Worm (Caenorhabditis elegans): ENCODE results near the gene C28D4.8.
"Not testable (repeated sequence)": the region's sequence is repeated elsewhere in the genome, so short reads cannot be mapped to it uniquely, and the experiment has no call there.

The C28D4.8 gene

DNA sequence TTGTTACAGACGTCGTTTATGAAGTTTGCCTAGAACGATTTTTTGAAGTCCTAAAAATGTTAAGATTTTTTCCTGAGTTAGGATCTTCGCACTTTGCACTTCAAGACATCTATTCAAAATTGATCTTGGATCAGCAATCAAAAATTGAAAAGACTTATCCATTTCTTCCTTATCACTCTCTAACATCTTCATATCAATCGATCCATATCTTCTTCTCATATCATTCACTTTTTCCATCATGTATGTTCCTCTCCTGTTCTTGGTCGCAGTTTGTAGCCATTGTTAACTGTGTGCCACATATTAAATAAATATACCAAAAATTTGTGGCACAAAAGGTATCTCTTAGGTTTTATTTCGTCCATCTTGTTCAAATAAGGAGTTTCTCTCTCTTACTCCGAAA, 7.5 kb upstream of the C28D4.8 start:
- TF ChIP-seq klf-2 (GFP tag; conservative IDR thresholded peaks at IDR 0.05) = no peak

DNA sequence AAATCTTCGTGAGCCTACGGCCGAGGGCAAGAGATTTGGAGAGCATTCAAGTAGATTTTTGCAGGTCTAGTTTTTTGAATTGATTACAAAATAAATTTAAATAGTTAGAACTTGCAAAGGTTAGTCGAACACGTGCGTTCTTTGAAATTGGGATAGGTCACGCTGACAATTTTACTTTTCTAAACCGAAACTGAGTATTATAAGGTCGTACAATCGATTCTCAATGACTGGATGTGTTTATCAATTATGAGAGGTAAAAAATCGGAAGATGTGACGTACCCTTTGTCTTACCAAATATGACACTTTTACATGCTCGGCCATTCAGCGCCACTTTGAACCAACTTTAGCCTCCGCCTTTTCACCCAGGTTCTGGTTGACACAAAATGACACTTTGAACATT, 1.5 kb downstream of the C28D4.8 start, which contains the start of gene C28D4.5:
Gene C28D4.5 (minus strand): TSS at position 101 of the 400 bp plus-strand sequence.
- TF ChIP-seq cog-1 (tag; optimal IDR thresholded peaks at IDR 0.05) (no peak), T22C8.4 (GFP tag; IDR thresholded peaks at IDR 0.05) (no peak), ref-1 (GFP tag; conservative IDR thresholded peaks at IDR 0.05) (no peak), med-1 (GFP tag; optimal IDR thresholded peaks at IDR 0.05; ENCODE audit: insufficient read depth) (no peak), ztf-23 (GFP tag; IDR thresholded peaks at IDR 0.05) (no peak), tab-1 (GFP tag; IDR thresholded peaks at IDR 0.05) (no peak), ztf-29 (GFP tag; IDR thresholded peaks at IDR 0.05) (no peak), klf-2 (GFP tag; conservative IDR thresholded peaks at IDR 0.05) (no peak), flt-1 (GFP tag; IDR thresholded peaks at IDR 0.05) (no peak)

DNA sequence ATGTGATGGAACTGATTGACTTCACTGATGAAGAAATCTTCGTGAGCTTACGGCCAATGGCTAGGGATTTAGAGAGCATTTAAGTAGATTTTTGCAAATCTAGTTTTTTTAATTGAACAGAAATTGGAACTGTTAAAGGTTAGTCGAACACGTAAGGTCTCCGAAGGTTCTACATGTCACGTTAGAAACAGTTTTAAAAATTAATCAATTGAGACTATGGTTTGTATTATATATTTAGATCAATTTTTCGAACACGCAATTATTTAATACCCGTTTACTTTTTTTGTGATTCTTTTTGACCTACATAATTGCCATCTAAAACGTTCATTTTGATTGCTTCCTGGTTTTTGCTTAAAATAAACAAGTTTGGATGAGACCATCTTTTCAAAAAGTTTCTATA, 3.3 kb downstream of the C28D4.8 start, which contains the start of gene C28D4.4:
Gene C28D4.4 (minus strand): TSS at position 101 of the 400 bp plus-strand sequence.
- no peak for TF ChIP-seq tab-1 (GFP tag; IDR thresholded peaks at IDR 0.05)
- TF ChIP-seq cog-1 (tag; optimal IDR thresholded peaks at IDR 0.05) = no peak
- no peak for TF ChIP-seq ref-1 (GFP tag; conservative IDR thresholded peaks at IDR 0.05)
- TF ChIP-seq med-1 (GFP tag; optimal IDR thresholded peaks at IDR 0.05; ENCODE audit: insufficient read depth) = no peak
- no peak for TF ChIP-seq flt-1 (GFP tag; IDR thresholded peaks at IDR 0.05)
- TF ChIP-seq ztf-29 (GFP tag; IDR thresholded peaks at IDR 0.05) = no peak
- no peak for TF ChIP-seq ztf-23 (GFP tag; IDR thresholded peaks at IDR 0.05)
- no peak for TF ChIP-seq T22C8.4 (GFP tag; IDR thresholded peaks at IDR 0.05)
- TF ChIP-seq klf-2 (GFP tag; conservative IDR thresholded peaks at IDR 0.05) = no peak

DNA sequence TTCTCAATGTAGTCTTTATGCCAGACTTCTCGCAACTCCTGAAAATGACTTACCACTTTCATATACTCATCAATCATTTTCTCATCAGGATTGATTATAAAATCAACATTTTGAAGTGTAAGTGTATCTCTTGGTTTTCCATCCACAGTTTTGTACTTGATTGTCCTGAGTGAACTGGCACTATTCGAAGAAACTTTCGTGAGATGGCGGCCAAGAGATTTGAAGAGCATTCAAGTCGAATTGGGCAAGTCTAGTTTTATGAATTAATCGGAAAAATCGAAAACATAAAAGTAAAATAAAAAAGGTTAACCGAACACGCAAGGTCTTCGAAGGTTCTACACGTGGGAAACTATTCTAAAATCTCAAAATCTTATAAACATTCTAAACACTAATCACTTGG, 5.4 kb downstream of the C28D4.8 start, which contains the start of gene C28D4.7:
Gene C28D4.7 (minus strand): TSS at position 265 of the 400 bp plus-strand sequence.
- TF ChIP-seq ztf-23 (GFP tag; IDR thresholded peaks at IDR 0.05) (no peak), T22C8.4 (GFP tag; IDR thresholded peaks at IDR 0.05) (no peak), klf-2 (GFP tag; conservative IDR thresholded peaks at IDR 0.05) (no peak), tab-1 (GFP tag; IDR thresholded peaks at IDR 0.05) (no peak), med-1 (GFP tag; optimal IDR thresholded peaks at IDR 0.05; ENCODE audit: insufficient read depth) (no peak), flt-1 (GFP tag; IDR thresholded peaks at IDR 0.05) (no peak), ref-1 (GFP tag; conservative IDR thresholded peaks at IDR 0.05) (no peak), cog-1 (tag; optimal IDR thresholded peaks at IDR 0.05) (no peak), ztf-29 (GFP tag; IDR thresholded peaks at IDR 0.05) (no peak)

DNA sequence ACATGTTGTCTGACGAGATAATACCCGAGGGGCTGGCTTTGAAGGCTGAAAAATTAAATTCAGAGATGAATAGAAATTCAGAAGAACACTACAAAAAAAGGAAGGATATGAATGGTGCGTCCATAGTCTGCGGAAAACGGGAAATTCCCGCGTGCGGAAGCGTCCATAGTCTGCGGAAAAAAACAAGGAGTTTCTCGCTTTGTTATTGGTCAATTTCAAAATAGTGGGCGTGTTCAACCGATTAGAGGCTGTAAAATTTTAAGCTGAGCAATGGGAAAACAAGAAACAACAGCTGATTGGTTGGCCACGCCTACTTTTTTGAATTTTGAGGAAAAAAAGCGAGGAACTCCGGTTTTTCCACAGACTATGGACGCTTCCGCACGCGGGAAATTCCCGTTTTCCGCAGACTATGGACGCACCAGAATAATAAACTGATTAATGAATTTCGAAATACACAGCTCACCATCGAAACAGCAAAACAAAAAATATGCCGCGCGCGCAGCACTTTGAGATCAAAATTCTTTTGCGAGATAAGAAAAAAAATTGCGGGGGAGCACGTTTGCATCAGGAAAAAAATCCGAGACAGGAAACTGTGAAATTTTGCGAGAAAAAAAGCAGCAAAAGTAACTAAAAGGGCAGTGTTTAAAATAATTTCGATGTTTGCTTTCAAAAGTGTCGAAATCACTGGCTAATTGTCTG, 7.2 kb downstream of the C28D4.8 start, which contains the start of gene gln-6:
Gene gln-6 (minus strand): TSS at position 51 of the 699 bp plus-strand sequence.
- not testable (repeated sequence) for TF ChIP-seq T22C8.4 (GFP tag; IDR thresholded peaks at IDR 0.05); cog-1 (tag; optimal IDR thresholded peaks at IDR 0.05); ztf-29 (GFP tag; IDR thresholded peaks at IDR 0.05)

DNA sequence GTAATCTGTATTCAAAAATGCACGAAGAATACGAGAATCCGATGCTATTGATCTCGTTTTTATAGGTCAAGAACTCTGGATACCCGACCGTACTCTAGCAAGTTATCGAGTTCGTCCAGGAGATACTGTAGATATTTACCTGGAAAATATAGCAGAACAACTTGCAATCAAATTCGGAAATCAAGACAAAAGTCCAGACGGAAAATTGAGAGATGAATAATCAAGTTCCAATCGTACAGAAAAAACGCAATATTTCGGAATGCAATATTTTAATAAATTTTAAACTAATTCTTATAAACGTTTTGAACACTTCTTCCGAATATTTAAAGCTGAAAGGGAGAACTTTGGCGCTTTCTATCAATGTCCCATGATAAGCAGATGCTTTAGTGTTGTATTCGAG, 9.2 kb downstream of the C28D4.8 start:
- TF ChIP-seq ref-1 (GFP tag; conservative IDR thresholded peaks at IDR 0.05) = no peak
- no peak for TF ChIP-seq flt-1 (GFP tag; IDR thresholded peaks at IDR 0.05)
- no peak for TF ChIP-seq cog-1 (tag; optimal IDR thresholded peaks at IDR 0.05)
- TF ChIP-seq tab-1 (GFP tag; IDR thresholded peaks at IDR 0.05) = no peak
- no peak for TF ChIP-seq med-1 (GFP tag; optimal IDR thresholded peaks at IDR 0.05; ENCODE audit: insufficient read depth)

DNA sequence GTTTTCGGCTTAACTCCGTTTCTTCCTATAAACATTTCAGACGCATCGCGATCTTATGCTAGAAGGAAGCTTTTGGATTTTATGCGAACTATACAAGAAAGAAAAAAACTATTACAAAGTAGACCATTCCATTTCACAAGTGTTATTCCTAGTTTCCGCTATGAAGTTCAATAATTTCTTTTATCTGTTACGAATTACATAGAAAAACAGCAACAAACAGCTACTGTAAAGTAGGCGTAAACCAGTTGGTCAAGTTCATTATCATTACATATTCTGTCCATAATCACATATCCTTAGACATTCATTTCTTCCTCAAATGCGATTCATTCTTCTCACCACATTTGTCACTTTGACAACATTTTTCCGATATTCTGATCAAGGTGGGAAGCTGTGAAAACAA, 10.0 kb downstream of the C28D4.8 start, which contains the start of gene C28D4.10:
Gene C28D4.10 (plus strand): TSS at position 301 of the 400 bp plus-strand sequence.
- TF ChIP-seq ztf-29 (GFP tag; IDR thresholded peaks at IDR 0.05) (no peak), ztf-23 (GFP tag; IDR thresholded peaks at IDR 0.05) (no peak), flt-1 (GFP tag; IDR thresholded peaks at IDR 0.05) (no peak), T22C8.4 (GFP tag; IDR thresholded peaks at IDR 0.05) (no peak), cog-1 (tag; optimal IDR thresholded peaks at IDR 0.05) (no peak), klf-2 (GFP tag; conservative IDR thresholded peaks at IDR 0.05) (no peak), ref-1 (GFP tag; conservative IDR thresholded peaks at IDR 0.05) (no peak), tab-1 (GFP tag; IDR thresholded peaks at IDR 0.05) (no peak), med-1 (GFP tag; optimal IDR thresholded peaks at IDR 0.05; ENCODE audit: insufficient read depth) (no peak)

DNA sequence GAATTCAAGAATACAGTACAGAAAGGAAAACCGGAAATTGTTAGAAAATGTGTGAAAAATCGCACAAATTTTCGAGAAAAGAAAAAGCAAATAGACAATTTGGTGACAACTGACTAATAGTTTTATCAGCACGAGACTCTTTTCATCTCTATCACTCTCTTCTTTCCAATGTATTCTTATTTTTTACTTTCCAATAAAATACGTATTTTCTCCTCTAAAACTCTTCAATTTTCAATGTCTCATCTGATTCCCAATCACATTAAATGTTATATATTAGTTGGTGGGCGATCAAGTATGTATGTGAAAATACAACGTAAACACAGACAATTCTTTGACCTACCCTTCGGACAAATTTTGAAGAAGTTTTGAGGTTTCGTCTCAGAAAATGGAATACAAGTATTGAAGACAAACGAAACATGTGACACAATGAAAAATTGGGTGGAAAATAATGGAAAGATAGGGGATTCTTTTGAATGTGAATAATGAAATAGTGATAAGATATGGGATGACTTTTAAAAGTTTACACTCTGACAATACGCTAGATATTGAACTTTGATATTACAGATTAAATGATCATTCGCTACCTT, 10.9 kb downstream of the C28D4.8 start, which contains the start of gene cka-1:
Gene cka-1 (minus strand): TSS at position 418 of the 587 bp plus-strand sequence.
- TF ChIP-seq tab-1 (GFP tag; IDR thresholded peaks at IDR 0.05) (no peak), med-1 (GFP tag; optimal IDR thresholded peaks at IDR 0.05; ENCODE audit: insufficient read depth) (no peak), ztf-29 (GFP tag; IDR thresholded peaks at IDR 0.05) (no peak), ref-1 (GFP tag; conservative IDR thresholded peaks at IDR 0.05) (no peak), klf-2 (GFP tag; conservative IDR thresholded peaks at IDR 0.05) (no peak), T22C8.4 (GFP tag; IDR thresholded peaks at IDR 0.05) (no peak), flt-1 (GFP tag; IDR thresholded peaks at IDR 0.05) (no peak), cog-1 (tag; optimal IDR thresholded peaks at IDR 0.05) (no peak), ztf-23 (GFP tag; IDR thresholded peaks at IDR 0.05) (no peak)

DNA sequence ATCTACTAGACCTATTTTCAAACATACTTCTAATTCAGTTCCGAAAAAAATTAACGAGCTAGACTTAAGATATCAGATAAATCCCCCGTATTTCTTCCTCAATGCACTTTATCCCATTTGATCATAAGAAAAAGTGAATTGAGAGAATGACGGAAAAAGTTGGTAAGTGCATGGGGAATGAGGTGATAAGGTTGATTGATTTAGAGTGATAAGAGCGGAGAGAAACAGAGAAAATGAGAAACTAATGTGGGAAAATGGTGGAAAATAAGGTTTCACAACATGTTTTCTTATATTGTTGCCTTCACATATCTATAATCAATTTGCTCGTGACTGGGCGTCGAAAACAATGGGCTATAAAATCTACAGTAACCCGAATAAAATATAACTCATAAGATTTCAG, 12.5 kb downstream of the C28D4.8 start:
- TF ChIP-seq flt-1 (GFP tag; IDR thresholded peaks at IDR 0.05) = no peak
- TF ChIP-seq T22C8.4 (GFP tag; IDR thresholded peaks at IDR 0.05) = no peak
- no peak for TF ChIP-seq ztf-29 (GFP tag; IDR thresholded peaks at IDR 0.05)
- TF ChIP-seq klf-2 (GFP tag; conservative IDR thresholded peaks at IDR 0.05) = no peak
- TF ChIP-seq med-1 (GFP tag; optimal IDR thresholded peaks at IDR 0.05; ENCODE audit: insufficient read depth) = no peak
- no peak for TF ChIP-seq tab-1 (GFP tag; IDR thresholded peaks at IDR 0.05)
- no peak for TF ChIP-seq ztf-23 (GFP tag; IDR thresholded peaks at IDR 0.05)
- TF ChIP-seq cog-1 (tag; optimal IDR thresholded peaks at IDR 0.05) = no peak
- TF ChIP-seq ref-1 (GFP tag; conservative IDR thresholded peaks at IDR 0.05) = no peak
